Fruit fly (Drosophila melanogaster): ENCODE measurements around the gene CG31516.
A peak's percentile ranks its signal among the peaks of the same experiment; 100 is the strongest.

Gene CG31516

dm6 chr3R:4180543-4181214 is 39.3 kb downstream of the CG31516 start (continued):
- TF ChIP-seq H15 (GFP tag; IDR thresholded peaks at IDR 0.05) (no peak), CG2120 (GFP tag; optimal IDR thresholded peaks at IDR 0.05) (no peak), Dad (GFP tag; optimal IDR thresholded peaks at IDR 0.05) (no peak), CG11093 (GFP tag; IDR thresholded peaks at IDR 0.05) (no peak), CG7372 (GFP tag; IDR thresholded peaks at IDR 0.05) (no peak), ash1 (GFP tag; optimal IDR thresholded peaks at IDR 0.05) (no peak), CG33557 (GFP tag; optimal IDR thresholded peaks at IDR 0.05) (no peak), Xbp1 (GFP tag; optimal IDR thresholded peaks at IDR 0.05) (no peak), croc (GFP tag; conservative IDR thresholded peaks at IDR 0.05) (no peak), nmo (GFP tag; optimal IDR thresholded peaks at IDR 0.05) (no peak), kni (GFP tag; optimal IDR thresholded peaks at IDR 0.05) (peak; percentile 42), Ssrp (tag; optimal IDR thresholded peaks at IDR 0.05) (no peak), Deaf1 (tag; optimal IDR thresholded peaks at IDR 0.05) (no peak), CG42726 (GFP tag; IDR thresholded peaks at IDR 0.05; ENCODE audit: partially characterized antibody) (no peak), CG9932 (GFP tag; IDR thresholded peaks at IDR 0.05) (no peak), vfl (GFP tag; optimal IDR thresholded peaks at IDR 0.05) (no peak), CG16815 (GFP tag; optimal IDR thresholded peaks at IDR 0.05) (no peak), Sin3A (optimal IDR thresholded peaks at IDR 0.05) (no peak), CG13296 (GFP tag; optimal IDR thresholded peaks at IDR 0.05) (no peak), Blimp-1 (GFP tag; optimal IDR thresholded peaks at IDR 0.05) (no peak), nerfin-2 (GFP tag; IDR thresholded peaks at IDR 0.05; ENCODE audit: partially characterized antibody) (no peak), CG11696 (GFP tag; IDR thresholded peaks at IDR 0.05) (no peak), CG3995 (GFP tag; optimal IDR thresholded peaks at IDR 0.05) (no peak), Nf-YB (GFP tag; optimal IDR thresholded peaks at IDR 0.05) (no peak), bowl (GFP tag; IDR thresholded peaks at IDR 0.05) (no peak), sim (GFP tag; IDR thresholded peaks at IDR 0.05) (no peak), Fer2 (tag; optimal IDR thresholded peaks at IDR 0.05) (no peak), CG3163 (GFP tag; optimal IDR thresholded peaks at IDR 0.05) (no peak), CG2202 (tag; optimal IDR thresholded peaks at IDR 0.05) (no peak), ranshi (GFP tag; IDR thresholded peaks at IDR 0.05) (no peak), nerfin-1 (tag; optimal IDR thresholded peaks at IDR 0.05) (no peak), mld (GFP tag; IDR thresholded peaks at IDR 0.05; ENCODE audit: partially characterized antibody) (0 out of 3 replicates have a peak, but pooled peaks have one; percentile 47), sd (tag; optimal IDR thresholded peaks at IDR 0.05) (peak; percentile 54), vvl (GFP tag; IDR thresholded peaks at IDR 0.05) (no peak), CG14710 (tag; optimal IDR thresholded peaks at IDR 0.05) (no peak), CG10654 (GFP tag; optimal IDR thresholded peaks at IDR 0.05) (no peak), bigmax (GFP tag; optimal IDR thresholded peaks at IDR 0.05) (no peak), CTCF (GFP tag; optimal IDR thresholded peaks at IDR 0.05) (no peak), CG33213 (GFP tag; optimal IDR thresholded peaks at IDR 0.05) (no peak), sens (GFP tag) (no peak), zfh2 (GFP tag; optimal IDR thresholded peaks at IDR 0.05) (no peak), CG30403 (GFP tag; optimal IDR thresholded peaks at IDR 0.05) (no peak), CG34422 (GFP tag; IDR thresholded peaks at IDR 0.05) (no peak), E2f2 (GFP tag; IDR thresholded peaks at IDR 0.05) (no peak), Pdp1 (GFP tag; optimal IDR thresholded peaks at IDR 0.05) (peak in 1 of 2 experiments; percentile 56), rib (GFP tag; IDR thresholded peaks at IDR 0.05) (no peak), MBD-R2 (GFP tag; IDR thresholded peaks at IDR 0.05) (no peak), Med (GFP tag) (peak; percentile 50), CG16779 (GFP tag; IDR thresholded peaks at IDR 0.05) (no peak), CG12769 (tag; optimal IDR thresholded peaks at IDR 0.05) (peak; percentile 80)
